Worm (Caenorhabditis elegans) whole organism, L4 larva: ENCODE results near the gene C10E2.1.
A peak's percentile ranks its signal among the peaks of the same experiment; 100 is the strongest.

Source experiments
- D1046.2 ChIP-seq: fragments of 200-800 bp; sonication (Bioruptor generic); IDR thresholded peaks from 2 replicates; pipeline ENCODE4 v1.3.6; 2022; ENCODE audit warnings: missing genetic modification characterization, missing compliant biosample characterization
- F26F4.8 ChIP-seq: fragments of 200-800 bp; sonication (Bioruptor generic); conservative IDR thresholded peaks from 2 replicates; pipeline ENCODE4 v1.3.6; 2022; ENCODE audit warnings: missing genetic modification characterization, missing compliant biosample characterization
- F37D6.2 ChIP-seq: sonication (generic microtip); optimal IDR thresholded peaks from 2 replicates; lab custom pipeline; 2016; ENCODE audit warnings: mild to moderate bottlenecking, missing genetic modification characterization, missing compliant biosample characterization
- F44E2.7 ChIP-seq: fragments of 200-800 bp; sonication (Bioruptor generic); IDR thresholded peaks from 2 replicates; pipeline ENCODE4 v2.1.2; 2022; ENCODE audit warnings: missing genetic modification characterization, missing compliant biosample characterization
- F49E8.2 ChIP-seq: sonication (generic microtip); optimal IDR thresholded peaks from 2 replicates; lab custom pipeline; 2016; ENCODE audit warnings: missing compliant biosample characterization, mild to moderate bottlenecking, missing genetic modification characterization, borderline replicate concordance
- T20F7.1 ChIP-seq: fragments of 200-800 bp; sonication (Bioruptor generic); optimal IDR thresholded peaks from 2 replicates; lab custom pipeline; 2018; ENCODE audit warnings: mild to moderate bottlenecking, missing genetic modification characterization, missing compliant biosample characterization
- T26A8.4 ChIP-seq: fragments of 200-800 bp; sonication (Bioruptor generic); IDR thresholded peaks from 2 replicates; pipeline ENCODE4 v1.3.6; 2022; ENCODE audit warnings: missing genetic modification characterization, missing compliant biosample characterization
- Y105C5A.15 ChIP-seq: fragments of 200-800 bp; sonication (Bioruptor generic); IDR thresholded peaks from 2 replicates; pipeline ENCODE4 v1.3.6; 2022; ENCODE audit warnings: missing genetic modification characterization, missing compliant biosample characterization
- Y48G9A.11 ChIP-seq: fragments of 200-800 bp; sonication (Bioruptor generic); IDR thresholded peaks from 2 replicates; pipeline ENCODE4 v1.3.6; 2022; ENCODE audit warnings: missing genetic modification reagents, missing genetic modification characterization, missing compliant biosample characterization
- aha-1 ChIP-seq: fragments of 150-350 bp; peaks from one replicate; lab custom pipeline; 2014; ENCODE audit warnings: missing biosample characterization, missing genetic modification characterization
- aly-2 ChIP-seq: sonication (generic microtip); optimal IDR thresholded peaks from 2 replicates; lab custom pipeline; 2018; ENCODE audit warnings: missing biosample characterization, missing genetic modification characterization
- ama-1 ChIP-seq: fragments of 150-350 bp; optimal IDR thresholded peaks from 2 replicates; lab custom pipeline; 2014; ENCODE audit warnings: inconsistent platforms, mixed read lengths
- arid-1 ChIP-seq: fragments of 200-800 bp; sonication (Bioruptor generic); conservative IDR thresholded peaks from 2 replicates; pipeline ENCODE4 v1.3.6; 2022; ENCODE audit warnings: missing genetic modification reagents, missing genetic modification characterization, missing compliant biosample characterization
- attf-4 ChIP-seq: sonication (generic microtip); optimal IDR thresholded peaks from 3 replicates; lab custom pipeline; 2017; ENCODE audit warnings: missing biosample characterization, missing genetic modification characterization
- ceh-20 ChIP-seq: fragments of 200-800 bp; sonication (Bioruptor generic); IDR thresholded peaks from 2 replicates; pipeline ENCODE4 v1.3.6; 2022; ENCODE audit warnings: missing genetic modification reagents, missing genetic modification characterization, missing compliant biosample characterization
- ceh-32 ChIP-seq: sonication (generic microtip); optimal IDR thresholded peaks from 2 replicates; lab custom pipeline; 2016; ENCODE audit warnings: mild to moderate bottlenecking, missing genetic modification characterization, missing compliant biosample characterization; ENCODE audit not compliant: poor library complexity
- ceh-62 ChIP-seq: sonication (generic microtip); optimal IDR thresholded peaks from 2 replicates; lab custom pipeline; 2017; ENCODE audit warnings: missing biosample characterization, missing genetic modification characterization
- ces-1 ChIP-seq: fragments of 150-350 bp; sonication (generic microtip); optimal IDR thresholded peaks from 4 replicates; lab custom pipeline; 2014; ENCODE audit warnings: missing biosample characterization, missing genetic modification reagents, missing genetic modification characterization
- ctbp-1 ChIP-seq: fragments of 200-800 bp; sonication (Bioruptor generic); IDR thresholded peaks from 2 replicates; pipeline ENCODE4 v1.3.6; 2022; ENCODE audit warnings: missing genetic modification reagents, missing genetic modification characterization, missing compliant biosample characterization
- daf-16 ChIP-seq, 3 experiments: sonication (generic microtip); optimal IDR thresholded peaks; 2 replicates each; lab custom pipeline; 2016 to 2017; ENCODE audit warnings: missing genetic modification characterization in 3 of 3, missing genetic modification reagents in 3 of 3, mild to moderate bottlenecking in 2 of 3, missing compliant biosample characterization in 2 of 3, missing biosample characterization in 1 of 3, moderate library complexity in 1 of 3
- daf-19 ChIP-seq: fragments of 200-800 bp; sonication (Bioruptor generic); conservative IDR thresholded peaks from 2 replicates; pipeline ENCODE4 v1.3.6; 2022; ENCODE audit warnings: missing genetic modification characterization, missing compliant biosample characterization
- dpl-1 ChIP-seq: fragments of 150-350 bp; optimal IDR thresholded peaks from 2 replicates; lab custom pipeline; 2014; ENCODE audit warnings: missing biosample characterization, missing genetic modification reagents, missing genetic modification characterization
- duxl-1 ChIP-seq: sonication (generic microtip); optimal IDR thresholded peaks from 2 replicates; lab custom pipeline; 2016; ENCODE audit warnings: mild to moderate bottlenecking, missing genetic modification characterization, moderate library complexity, missing compliant biosample characterization; ENCODE audit not compliant: poor library complexity
- egl-27 ChIP-seq: sonication (generic microtip); optimal IDR thresholded peaks from 3 replicates; lab custom pipeline; 2017; ENCODE audit warnings: missing biosample characterization, missing genetic modification reagents, missing genetic modification characterization
- egl-43 ChIP-seq: fragments of 200-800 bp; sonication (Bioruptor generic); IDR thresholded peaks from 2 replicates; pipeline ENCODE4 v1.3.6; 2022; ENCODE audit warnings: missing genetic modification reagents, missing genetic modification characterization, missing compliant biosample characterization
- hif-1 ChIP-seq, 2 experiments: sonication (generic microtip); optimal IDR thresholded peaks; 2 replicates each; lab custom pipeline; 2016 to 2017; ENCODE audit warnings: missing compliant biosample characterization in 2 of 2, missing genetic modification characterization in 2 of 2, missing genetic modification reagents in 2 of 2, missing genotype in 2 of 2, mild to moderate bottlenecking in 1 of 2
- hlh-11 ChIP-seq: fragments of 200-800 bp; sonication (Bioruptor generic); optimal IDR thresholded peaks from 2 replicates; lab custom pipeline; 2018; ENCODE audit warnings: mild to moderate bottlenecking, missing genetic modification characterization, missing compliant biosample characterization
- hlh-30 ChIP-seq: sonication (generic microtip); optimal IDR thresholded peaks from 2 replicates; lab custom pipeline; 2017; ENCODE audit warnings: antibody characterized with exemption, mild to moderate bottlenecking, missing genetic modification characterization, missing compliant biosample characterization; ENCODE audit not compliant: insufficient read depth
- lin-1 ChIP-seq: fragments of 200-800 bp; sonication (Bioruptor generic); IDR thresholded peaks from 2 replicates; pipeline ENCODE4 v1.3.6; 2022; ENCODE audit warnings: missing genetic modification reagents, missing genetic modification characterization, missing compliant biosample characterization
- lsy-2 ChIP-seq, 2 experiments: fragments of 150-350 bp in 1 of 2; sonication (generic microtip) in 1 of 2; optimal IDR thresholded peaks; 2 replicates each; lab custom pipeline; 2014 to 2017; ENCODE audit warnings: missing biosample characterization in 2 of 2, missing genetic modification characterization in 2 of 2
- madf-9 ChIP-seq: fragments of 200-800 bp; sonication (Bioruptor generic); conservative IDR thresholded peaks from 2 replicates; pipeline ENCODE4 v1.3.6; 2022; ENCODE audit warnings: missing genetic modification reagents, missing genetic modification characterization, missing compliant biosample characterization
- mdt-29 ChIP-seq: fragments of 200-800 bp; sonication (Bioruptor generic); IDR thresholded peaks from 2 replicates; pipeline ENCODE4 v1.3.6; 2022; ENCODE audit warnings: missing genetic modification reagents, missing genetic modification characterization, missing compliant biosample characterization
- mep-1 ChIP-seq: fragments of 150-350 bp; sonication (generic microtip); optimal IDR thresholded peaks from 3 replicates; lab custom pipeline; 2014; ENCODE audit warnings: missing biosample characterization, missing genetic modification characterization
- mxl-2 ChIP-seq: fragments of 200-800 bp; sonication (Bioruptor generic); conservative IDR thresholded peaks from 2 replicates; pipeline ENCODE4 v1.3.6; 2022; ENCODE audit warnings: missing genetic modification reagents, missing genetic modification characterization, missing compliant biosample characterization
- nhr-102 ChIP-seq: sonication (generic microtip); optimal IDR thresholded peaks from 2 replicates; lab custom pipeline; 2016; ENCODE audit warnings: mild to moderate bottlenecking, missing genetic modification characterization, moderate library complexity, missing compliant biosample characterization
- nhr-11 ChIP-seq: fragments of 150-350 bp; optimal IDR thresholded peaks from 2 replicates; lab custom pipeline; 2014; ENCODE audit warnings: missing biosample characterization, missing genetic modification characterization
- nhr-237 ChIP-seq: sonication (generic microtip); optimal IDR thresholded peaks from 2 replicates; lab custom pipeline; 2017; ENCODE audit warnings: missing biosample characterization, missing genetic modification characterization
- nhr-25 ChIP-seq: sonication (generic microtip); optimal IDR thresholded peaks from 2 replicates; lab custom pipeline; 2017; ENCODE audit warnings: missing genetic modification characterization, mild to moderate bottlenecking, missing compliant biosample characterization, antibody characterized with exemption, moderate library complexity, borderline replicate concordance; ENCODE audit not compliant: insufficient read depth
- nhr-28 ChIP-seq: fragments of 150-350 bp; optimal IDR thresholded peaks from 2 replicates; lab custom pipeline; 2014; ENCODE audit warnings: missing biosample characterization, missing genetic modification characterization
- nhr-6 ChIP-seq: fragments of 150-350 bp; optimal IDR thresholded peaks from 2 replicates; lab custom pipeline; 2014; ENCODE audit warnings: missing biosample characterization, missing genetic modification characterization
- nhr-76 ChIP-seq: fragments of 150-350 bp; optimal IDR thresholded peaks from 2 replicates; lab custom pipeline; 2014; ENCODE audit warnings: missing biosample characterization, missing genetic modification characterization
- nhr-77 ChIP-seq: fragments of 150-350 bp; optimal IDR thresholded peaks from 2 replicates; lab custom pipeline; 2014; ENCODE audit warnings: missing biosample characterization, missing genetic modification characterization
- pqm-1 ChIP-seq: sonication (generic microtip); optimal IDR thresholded peaks from 2 replicates; lab custom pipeline; 2017; ENCODE audit warnings: missing biosample characterization, missing genetic modification characterization
- saeg-2 ChIP-seq: fragments of 200-800 bp; sonication (Bioruptor generic); IDR thresholded peaks from 2 replicates; pipeline ENCODE4 v1.3.6; 2022; ENCODE audit warnings: missing genetic modification reagents, missing genetic modification characterization, missing compliant biosample characterization
- sdz-12 ChIP-seq: fragments of 200-800 bp; sonication (Bioruptor generic); optimal IDR thresholded peaks from 2 replicates; lab custom pipeline; 2018; ENCODE audit warnings: mild to moderate bottlenecking, missing genetic modification characterization, missing compliant biosample characterization
- spr-1 ChIP-seq: sonication (generic microtip); optimal IDR thresholded peaks from 2 replicates; lab custom pipeline; 2016; ENCODE audit warnings: mild to moderate bottlenecking, missing genetic modification characterization, missing compliant biosample characterization
- tag-97 ChIP-seq: fragments of 200-800 bp; sonication (Bioruptor generic); IDR thresholded peaks from 2 replicates; pipeline ENCODE4 v1.3.6; 2022; ENCODE audit warnings: missing genetic modification characterization, missing compliant biosample characterization
- unc-39 ChIP-seq: sonication (generic microtip); optimal IDR thresholded peaks from 2 replicates; lab custom pipeline; 2017; ENCODE audit warnings: missing biosample characterization, missing genetic modification characterization
- zag-1 ChIP-seq: fragments of 150-350 bp; optimal IDR thresholded peaks from 2 replicates; lab custom pipeline; 2014; ENCODE audit warnings: missing biosample characterization, missing genetic modification characterization
- zip-2 ChIP-seq: fragments of 150-350 bp; optimal IDR thresholded peaks from 2 replicates; lab custom pipeline; 2014; ENCODE audit warnings: missing biosample characterization, missing genetic modification characterization
- ztf-7 ChIP-seq: fragments of 150-350 bp; optimal IDR thresholded peaks from 2 replicates; lab custom pipeline; 2014; ENCODE audit warnings: missing biosample characterization, missing genetic modification characterization

C10E2.1 gene

ce11 chrX:16726879-16727278, 35.8 kb upstream of the C10E2.1 start (continued):
- TF ChIP-seq madf-9 (GFP tag; lab: Robert Waterston, UW) (peak; percentile 66), Y105C5A.15 (GFP tag; lab: Robert Waterston, UW) (no peak), aha-1 (peak; percentile 100), daf-19 (GFP tag; lab: Robert Waterston, UW) (no peak), ces-1 (GFP tag; lab: Kevin White, UChicago) (no peak), nhr-11 (peak; percentile 94), nhr-237 (no peak), hlh-30 (tag; lab: Kevin White, UChicago) (peak; percentile 95), daf-16 (GFP tag; optimal IDR thresholded peaks at IDR 0.05; lab: Kevin White, UChicago) (peak; percentile 79 to 80), daf-16 (tag; optimal IDR thresholded peaks at IDR 0.05; lab: Kevin White, UChicago) (peak; percentile 90), mdt-29 (GFP tag; lab: Robert Waterston, UW) (peak; percentile 64), F37D6.2 (tag; lab: Kevin White, UChicago) (peak; percentile 66), egl-27 (tag; lab: Kevin White, UChicago) (no peak), zip-2 (tag; lab: Kevin White, UChicago) (no peak), arid-1 (peak; percentile 83), lin-1 (GFP tag; lab: Robert Waterston, UW) (peak; percentile 86), ceh-32 (tag; lab: Kevin White, UChicago) (peak; percentile 32), nhr-77 (tag; lab: Kevin White, UChicago) (peak; percentile 79), nhr-28 (tag; lab: Kevin White, UChicago) (peak; percentile 91), T26A8.4 (GFP tag; lab: Robert Waterston, UW) (peak; percentile 91), pqm-1 (tag; lab: Kevin White, UChicago) (peak; percentile 14), mxl-2 (0 out of 2 replicates have a peak, but pooled peaks have one; percentile 30), ctbp-1 (GFP tag; lab: Robert Waterston, UW) (peak; percentile 93), nhr-76 (tag; lab: Kevin White, UChicago) (no peak), duxl-1 (tag; lab: Kevin White, UChicago) (no peak), F49E8.2 (tag; lab: Kevin White, UChicago) (no peak), aly-2 (tag; lab: Kevin White, UChicago) (no peak), ceh-62 (tag; lab: Kevin White, UChicago) (no peak), hlh-11 (tag; lab: Kevin White, UChicago) (peak; percentile 99), F26F4.8 (no peak), nhr-6 (tag; lab: Kevin White, UChicago) (peak; percentile 89), F44E2.7 (GFP tag; lab: Robert Waterston, UW) (no peak), ztf-7 (tag; lab: Kevin White, UChicago) (peak; percentile 54), sdz-12 (GFP tag; lab: Kevin White, UChicago) (no peak), lsy-2 (tag; optimal IDR thresholded peaks at IDR 0.05; lab: Kevin White, UChicago) (peak; percentile 81 to 88), ceh-20 (GFP tag; lab: Robert Waterston, UW) (peak; percentile 92), attf-4 (tag; lab: Kevin White, UChicago) (peak; percentile 9), egl-43 (GFP tag; lab: Robert Waterston, UW) (no peak; the same call in 1 of the 2 replicates), ama-1 (lab: Kevin White, UChicago) (peak; percentile 5), hif-1 (tag; optimal IDR thresholded peaks at IDR 0.05; lab: Kevin White, UChicago) (peak; percentile 42 to 89), saeg-2 (GFP tag; lab: Robert Waterston, UW) (peak; percentile 80; the same call in 1 of the 2 replicates), tag-97 (GFP tag; lab: Robert Waterston, UW) (no peak), zag-1 (peak; percentile 31), T20F7.1 (GFP tag; lab: Kevin White, UChicago) (peak; percentile 77), nhr-25 (tag; lab: Kevin White, UChicago) (peak; percentile 84), D1046.2 (GFP tag; lab: Robert Waterston, UW) (0 out of 2 replicates have a peak, but pooled peaks have one; percentile 37), dpl-1 (GFP tag; lab: Kevin White, UChicago) (peak; percentile 55), nhr-102 (peak; percentile 74), Y48G9A.11 (GFP tag; lab: Robert Waterston, UW) (0 out of 2 replicates have a peak, but pooled peaks have one; percentile 9), mep-1 (tag; lab: Kevin White, UChicago) (peak; percentile 95), spr-1 (tag; lab: Kevin White, UChicago) (peak; percentile 85), unc-39 (no peak)
